Worm (Caenorhabditis elegans): ENCODE measurements around the gene fbxa-138.

- no peak for TF ChIP-seq klf-2 (GFP tag; conservative IDR thresholded peaks at IDR 0.05)
- TF ChIP-seq ztf-29 (GFP tag; IDR thresholded peaks at IDR 0.05), result no peak
- no peak for TF ChIP-seq ref-1 (GFP tag; conservative IDR thresholded peaks at IDR 0.05)
- no peak for TF ChIP-seq cog-1 (tag; optimal IDR thresholded peaks at IDR 0.05)
- TF ChIP-seq flt-1 (GFP tag; IDR thresholded peaks at IDR 0.05), result no peak
These were observed 569 bp downstream of the fbxa-138 start for ce11 chrIII:1383483-1383882.
